Fruit fly (Drosophila melanogaster): ENCODE measurements around the gene CCDC53.

CCDC53 gene

DNA sequence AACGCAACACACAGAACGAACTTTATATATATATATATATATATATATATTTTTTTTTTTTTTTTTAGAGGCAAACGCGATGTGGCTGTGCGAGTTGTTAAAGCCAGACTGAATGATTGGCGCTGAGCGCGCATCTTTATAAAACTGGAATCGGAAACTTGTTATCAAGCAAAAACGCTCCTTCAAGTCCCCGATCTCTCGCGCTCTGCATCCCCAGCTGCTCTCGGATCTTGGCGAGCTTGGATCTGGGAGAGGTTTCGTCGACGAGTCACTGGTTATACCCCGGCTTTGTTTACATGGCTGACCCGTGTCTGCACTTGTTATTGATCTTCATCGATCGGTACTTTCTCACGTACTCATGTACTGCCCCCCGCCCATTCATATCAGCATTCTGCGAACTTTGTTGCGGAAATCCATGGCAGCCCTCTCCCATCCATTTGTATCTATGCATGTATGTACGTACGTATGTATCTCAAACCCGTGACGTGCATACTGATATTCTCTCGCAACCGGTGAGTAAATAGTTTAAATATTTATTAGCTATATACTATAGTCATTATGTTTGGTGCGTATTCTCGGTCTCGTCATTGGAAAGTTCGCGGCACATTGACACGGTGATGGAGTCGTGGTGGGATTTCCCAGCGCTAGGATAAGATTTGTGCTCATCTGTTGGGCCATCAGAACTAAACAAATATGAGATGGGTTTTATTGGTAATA is 33.6 kb upstream of the CCDC53 start, which contains the start of gene Spn28Dc:
TSS of gene Spn28Dc (minus strand) at position 51 of the 717 bp plus-strand sequence.
- no peak for TF ChIP-seq Rel (GFP tag; optimal IDR thresholded peaks at IDR 0.05)
- peak; percentile 75 for TF ChIP-seq Rel (tag; optimal IDR thresholded peaks at IDR 0.05)
- TF ChIP-seq Hnf4 (GFP tag; optimal IDR thresholded peaks at IDR 0.05), result no peak
- TF ChIP-seq sv (GFP tag; optimal IDR thresholded peaks at IDR 0.05), result no peak
- no peak for TF ChIP-seq foxo (GFP tag; optimal IDR thresholded peaks at IDR 0.05)
- no peak for TF ChIP-seq ey (GFP tag; optimal IDR thresholded peaks at IDR 0.05)
- peak; percentile 7 for TF ChIP-seq h (GFP tag; optimal IDR thresholded peaks at IDR 0.05)
- no peak for TF ChIP-seq tai (GFP tag; optimal IDR thresholded peaks at IDR 0.05)
- TF ChIP-seq usp (GFP tag; optimal IDR thresholded peaks at IDR 0.05), result no peak
- TF ChIP-seq rgr (GFP tag; optimal IDR thresholded peaks at IDR 0.05), result no peak
- no peak for TF ChIP-seq Sp1 (GFP tag; optimal IDR thresholded peaks at IDR 0.05)
- no peak for TF ChIP-seq woc (GFP tag; optimal IDR thresholded peaks at IDR 0.05)
- TF ChIP-seq psq (GFP tag; optimal IDR thresholded peaks at IDR 0.05), result no peak
- TF ChIP-seq dmrt93B (GFP tag; optimal IDR thresholded peaks at IDR 0.05), result no peak
- no peak for TF ChIP-seq Jra (GFP tag; optimal IDR thresholded peaks at IDR 0.05)
- no peak for TF ChIP-seq Vsx2 (GFP tag; optimal IDR thresholded peaks at IDR 0.05; ENCODE audit: partially characterized antibody)
- TF ChIP-seq GATAd (GFP tag; optimal IDR thresholded peaks at IDR 0.05), result no peak
- TF ChIP-seq OdsH (GFP tag; optimal IDR thresholded peaks at IDR 0.05), result no peak
- peak; percentile 15 to 61 for TF ChIP-seq dl (GFP tag; optimal IDR thresholded peaks at IDR 0.05; ENCODE audit: insufficient read depth in 1 of 2, partially characterized antibody in 2 of 2)
- peak; percentile 39 for TF ChIP-seq Dif (GFP tag; optimal IDR thresholded peaks at IDR 0.05; ENCODE audit: partially characterized antibody)
- TF ChIP-seq br (GFP tag; optimal IDR thresholded peaks at IDR 0.05), result peak; percentile 8

- TF ChIP-seq pan (optimal IDR thresholded peaks at IDR 0.05) (no peak), foxo (GFP tag; optimal IDR thresholded peaks at IDR 0.05) (peak in 1 of 2 experiments; percentile 0), Myc (optimal IDR thresholded peaks at IDR 0.05) (no peak), Jra (GFP tag; optimal IDR thresholded peaks at IDR 0.05) (peak; percentile 2), Hnf4 (GFP tag; optimal IDR thresholded peaks at IDR 0.05) (peak; percentile 61), fru (GFP tag; optimal IDR thresholded peaks at IDR 0.05) (peak; percentile 41), jim (GFP tag; optimal IDR thresholded peaks at IDR 0.05) (peak; percentile 36), Dif (GFP tag; optimal IDR thresholded peaks at IDR 0.05; ENCODE audit: partially characterized antibody) (peak; percentile 22), OdsH (GFP tag; optimal IDR thresholded peaks at IDR 0.05) (peak; percentile 11), CrebA (GFP tag; optimal IDR thresholded peaks at IDR 0.05; ENCODE audit: borderline replicate concordance) (peak; percentile 64)
Measured at dm6 chr2L:8009283-8010211, 31.4 kb upstream of the CCDC53 start, which contains the start of gene CG12560. CG12560 (minus strand) TSS chr2L:8009477.

DNA sequence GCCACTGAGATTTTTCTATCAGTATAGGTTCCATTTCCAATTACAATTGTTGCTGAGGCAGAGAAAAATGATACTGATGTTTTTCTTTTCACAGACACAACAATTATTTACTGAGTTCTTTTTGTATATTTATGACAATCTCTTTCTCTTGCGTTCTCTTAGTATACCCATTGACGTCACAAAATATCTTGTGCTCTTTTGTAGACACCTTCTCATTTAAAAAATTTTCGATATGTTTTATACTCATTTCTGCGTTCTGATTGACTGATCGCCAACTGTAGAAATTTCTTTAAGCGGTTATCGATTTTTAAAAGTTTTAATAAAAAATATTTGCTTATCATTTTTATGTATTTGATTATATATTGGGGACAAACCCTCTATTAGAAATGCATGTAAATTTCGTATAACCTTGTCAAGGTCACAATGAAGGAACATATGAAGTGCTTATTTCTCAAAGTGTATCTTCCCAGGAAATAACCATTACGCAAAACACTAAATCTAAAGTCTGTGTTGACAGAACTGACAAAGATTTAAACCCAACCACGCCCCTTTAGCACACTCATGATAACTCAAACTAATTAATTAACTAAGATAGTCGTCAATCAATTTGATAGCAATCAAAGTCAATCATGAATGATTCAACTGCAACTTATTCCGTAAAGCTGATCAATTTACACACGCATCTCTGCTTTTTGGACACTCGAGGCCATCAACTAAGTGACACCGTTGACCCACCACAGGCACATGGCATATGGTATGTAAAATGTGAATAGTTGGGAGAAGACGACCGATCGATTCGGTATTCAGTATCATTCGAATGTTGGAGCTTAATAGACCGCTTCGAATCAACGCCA is 30.1 kb upstream of the CCDC53 start, which contains the start of the genes Glyat and Tg:
TSS of gene Glyat (minus strand) at position 51 of the 854 bp plus-strand sequence.
TSS of gene Tg (plus strand) at position 804 of the 854 bp plus-strand sequence.
- no peak for TF ChIP-seq CrebA (GFP tag; optimal IDR thresholded peaks at IDR 0.05; ENCODE audit: borderline replicate concordance)

- no peak for TF ChIP-seq Sp1 (GFP tag; optimal IDR thresholded peaks at IDR 0.05)
- no peak for TF ChIP-seq Rel (GFP tag; optimal IDR thresholded peaks at IDR 0.05)
- no peak for TF ChIP-seq Rel (tag; optimal IDR thresholded peaks at IDR 0.05)
- TF ChIP-seq Dif (GFP tag; optimal IDR thresholded peaks at IDR 0.05; ENCODE audit: partially characterized antibody), result peak; percentile 29
- peak in 1 of 2 experiments; percentile 29 for TF ChIP-seq dl (GFP tag; optimal IDR thresholded peaks at IDR 0.05; ENCODE audit: insufficient read depth in 1 of 2, partially characterized antibody in 2 of 2)
Measured at dm6 chr2L:8012551-8012950, 28.4 kb upstream of the CCDC53 start.

dm6 chr2L:8024325-8024724 is 16.6 kb upstream of the CCDC53 start:
- TF ChIP-seq dsf (GFP tag; optimal IDR thresholded peaks at IDR 0.05; ENCODE audit: borderline replicate concordance) (no peak), jim (GFP tag; optimal IDR thresholded peaks at IDR 0.05) (no peak), Abd-B (GFP tag; optimal IDR thresholded peaks at IDR 0.05) (no peak), HLH106 (tag; optimal IDR thresholded peaks at IDR 0.05) (no peak), Mio (GFP tag; optimal IDR thresholded peaks at IDR 0.05) (no peak)
